Fruit fly (Drosophila melanogaster) whole organism, wandering third instar larva: ENCODE data around the gene Adsl.
"Not testable (repeated sequence)": the region's sequence is repeated elsewhere in the genome, so short reads cannot be mapped to it uniquely, and the experiment has no call there.

Experiments
- Abd-B ChIP-seq: fragments of >200 bp; optimal IDR thresholded peaks from 2 replicates; lab custom pipeline; 2017; ENCODE audit warnings: missing biosample characterization, missing genetic modification characterization
- CG32264 ChIP-seq: fragments of 200-800 bp; sonication (Bioruptor generic); optimal IDR thresholded peaks from 2 replicates; lab custom pipeline; 2016; ENCODE audit warnings: missing biosample characterization, missing genetic modification characterization
- CG9705 ChIP-seq: fragments of 200-800 bp; sonication (Bioruptor generic); optimal IDR thresholded peaks from 2 replicates; lab custom pipeline; 2018; ENCODE audit warnings: missing biosample characterization, mild to moderate bottlenecking, missing genetic modification characterization
- CrebA ChIP-seq: fragments of 200-800 bp; sonication (Bioruptor generic); optimal IDR thresholded peaks from 2 replicates; lab custom pipeline; 2016; ENCODE audit warnings: missing biosample characterization, mild to moderate bottlenecking, missing genetic modification characterization, borderline replicate concordance
- Dfd ChIP-seq: fragments of >200 bp; optimal IDR thresholded peaks from 2 replicates; lab custom pipeline; 2017; ENCODE audit warnings: missing biosample characterization, missing genetic modification characterization
- Dif ChIP-seq: fragments of 200-275, 200-300 bp; sonication (Bioruptor generic); optimal IDR thresholded peaks from 2 replicates; lab custom pipeline; 2018; ENCODE audit warnings: missing biosample characterization, missing genetic modification characterization; ENCODE audit not compliant: partially characterized antibody
- HLH106 ChIP-seq: fragments of 200-800 bp; optimal IDR thresholded peaks from 3 replicates; lab custom pipeline; 2019; ENCODE audit warnings: missing biosample characterization, mild to moderate bottlenecking, missing genetic modification characterization, moderate library complexity
- Hnf4 ChIP-seq: fragments of 200-800 bp; sonication (Bioruptor generic); optimal IDR thresholded peaks from 2 replicates; lab custom pipeline; 2016; ENCODE audit warnings: missing biosample characterization, mild to moderate bottlenecking, missing genetic modification characterization
- Hr78 ChIP-seq: fragments of >200 bp; optimal IDR thresholded peaks from 2 replicates; lab custom pipeline; 2017; ENCODE audit warnings: missing biosample characterization, missing genetic modification characterization
- Hr83 ChIP-seq: fragments of 200-300 bp; sonication (Bioruptor generic); optimal IDR thresholded peaks from 2 replicates; lab custom pipeline; 2016; ENCODE audit warnings: missing biosample characterization, mild to moderate bottlenecking, missing genetic modification characterization, moderate library complexity; ENCODE audit not compliant: poor library complexity, severe bottlenecking
- Jra ChIP-seq: sonication (Bioruptor generic); optimal IDR thresholded peaks from 2 replicates; lab custom pipeline; 2016; ENCODE audit warnings: missing biosample characterization, missing genetic modification characterization
- Mio ChIP-seq: sonication (Bioruptor generic); optimal IDR thresholded peaks from 2 replicates; lab custom pipeline; 2016; ENCODE audit warnings: missing biosample characterization, missing genetic modification characterization
- Myc ChIP-seq: fragments of >200 bp; optimal IDR thresholded peaks from 2 replicates; lab custom pipeline; 2017
- N ChIP-seq: fragments of >200 bp; optimal IDR thresholded peaks from 2 replicates; lab custom pipeline; 2018; ENCODE audit warnings: missing biosample characterization, missing external identifiers, missing genetic modification characterization
- OdsH ChIP-seq: fragments of 200-800 bp; sonication (Bioruptor generic); optimal IDR thresholded peaks from 2 replicates; lab custom pipeline; 2016; ENCODE audit warnings: missing biosample characterization, mild to moderate bottlenecking, missing genetic modification characterization
- Rel ChIP-seq, 2 experiments: fragments of 200-800 bp; sonication (Bioruptor generic) in 1 of 2; optimal IDR thresholded peaks; 2 replicates in 1 of 2; 3 replicates in 1 of 2; lab custom pipeline; 2016 to 2019; ENCODE audit warnings: mild to moderate bottlenecking in 2 of 2, missing biosample characterization in 2 of 2, missing genetic modification characterization in 2 of 2, moderate library complexity in 1 of 2
- Sp1 ChIP-seq: fragments of 200-800 bp; sonication (Bioruptor generic); optimal IDR thresholded peaks from 3 replicates; lab custom pipeline; 2019; ENCODE audit warnings: missing biosample characterization, mild to moderate bottlenecking, missing genetic modification characterization, moderate library complexity
- Vsx2 ChIP-seq: fragments of 200-300, 225-300 bp; sonication (Bioruptor generic); optimal IDR thresholded peaks from 2 replicates; lab custom pipeline; 2018; ENCODE audit warnings: missing biosample characterization, missing genetic modification characterization; ENCODE audit not compliant: partially characterized antibody
- br ChIP-seq: fragments of 200-800 bp; sonication (Bioruptor generic); optimal IDR thresholded peaks from 2 replicates; lab custom pipeline; 2016; ENCODE audit warnings: missing biosample characterization, missing genetic modification characterization
- brk ChIP-seq: fragments of 200-800 bp; sonication (Bioruptor generic); optimal IDR thresholded peaks from 2 replicates; lab custom pipeline; 2016; ENCODE audit warnings: missing biosample characterization, mild to moderate bottlenecking, missing genetic modification characterization
- dl ChIP-seq, 2 experiments: fragments of 175-275, 200-275 bp in 1 of 2; fragments of 200-275 bp in 1 of 2; sonication (Bioruptor generic); optimal IDR thresholded peaks; lab custom pipeline; 2018; ENCODE audit warnings: mild to moderate bottlenecking in 2 of 2, missing biosample characterization in 2 of 2, missing genetic modification characterization in 2 of 2, moderate library complexity in 2 of 2; ENCODE audit not compliant: partially characterized antibody in 2 of 2, insufficient read depth in 1 of 2
- dmrt93B ChIP-seq: fragments of 200-800 bp; sonication (Bioruptor generic); optimal IDR thresholded peaks from 2 replicates; lab custom pipeline; 2018; ENCODE audit warnings: missing biosample characterization, mild to moderate bottlenecking, missing genetic modification characterization
- dsf ChIP-seq: sonication (Bioruptor generic); optimal IDR thresholded peaks from 2 replicates; lab custom pipeline; 2016; ENCODE audit warnings: missing biosample characterization, missing genetic modification characterization, borderline replicate concordance
- ey ChIP-seq: fragments of 200-800 bp; sonication (Bioruptor generic); optimal IDR thresholded peaks from 2 replicates; lab custom pipeline; 2016; ENCODE audit warnings: missing biosample characterization, missing genetic modification characterization
- foxo ChIP-seq, 2 experiments: fragments of 200-800 bp; sonication (Bioruptor generic); optimal IDR thresholded peaks; 2 replicates in 1 of 2; 3 replicates in 1 of 2; lab custom pipeline; 2016 to 2017; ENCODE audit warnings: missing biosample characterization in 2 of 2, missing genetic modification characterization in 2 of 2
- fru ChIP-seq: fragments of 200-800 bp; sonication (Bioruptor generic); optimal IDR thresholded peaks from 3 replicates; lab custom pipeline; 2016; ENCODE audit warnings: missing biosample characterization, mild to moderate bottlenecking, missing genetic modification characterization
- h ChIP-seq: fragments of 200-800 bp; sonication (Bioruptor generic); optimal IDR thresholded peaks from 3 replicates; lab custom pipeline; 2016; ENCODE audit warnings: missing biosample characterization, mild to moderate bottlenecking, missing genetic modification characterization
- jim ChIP-seq: fragments of 175-275, 200-325 bp; sonication (Bioruptor generic); optimal IDR thresholded peaks from 2 replicates; lab custom pipeline; 2016; ENCODE audit warnings: missing biosample characterization, mild to moderate bottlenecking, missing genetic modification characterization
- lola ChIP-seq: fragments of >200 bp; optimal IDR thresholded peaks from 2 replicates; lab custom pipeline; 2017; ENCODE audit warnings: missing biosample characterization, missing genetic modification characterization
- pan ChIP-seq: fragments of >200 bp; optimal IDR thresholded peaks from 2 replicates; lab custom pipeline; 2017
- psq ChIP-seq: fragments of 200-800 bp; sonication (Bioruptor generic); optimal IDR thresholded peaks from 3 replicates; lab custom pipeline; 2017; ENCODE audit warnings: missing biosample characterization, mild to moderate bottlenecking, missing genetic modification characterization, moderate library complexity
- rgr ChIP-seq: fragments of 200-800 bp; sonication (Bioruptor generic); optimal IDR thresholded peaks from 3 replicates; lab custom pipeline; 2016; ENCODE audit warnings: missing biosample characterization, mild to moderate bottlenecking, missing genetic modification characterization
- sv ChIP-seq: fragments of 200-800 bp; sonication (Bioruptor generic); optimal IDR thresholded peaks from 3 replicates; lab custom pipeline; 2016; ENCODE audit warnings: missing biosample characterization, missing genetic modification characterization
- tai ChIP-seq: sonication (Bioruptor generic); optimal IDR thresholded peaks from 2 replicates; lab custom pipeline; 2016; ENCODE audit warnings: missing biosample characterization, missing genetic modification characterization
- usp ChIP-seq: fragments of >200 bp; optimal IDR thresholded peaks from 2 replicates; lab custom pipeline; 2017; ENCODE audit warnings: missing biosample characterization, missing genetic modification characterization
- woc ChIP-seq: sonication (Bioruptor generic); optimal IDR thresholded peaks from 2 replicates; lab custom pipeline; 2016; ENCODE audit warnings: missing biosample characterization, mild to moderate bottlenecking, missing genetic modification characterization

The Adsl gene

DNA sequence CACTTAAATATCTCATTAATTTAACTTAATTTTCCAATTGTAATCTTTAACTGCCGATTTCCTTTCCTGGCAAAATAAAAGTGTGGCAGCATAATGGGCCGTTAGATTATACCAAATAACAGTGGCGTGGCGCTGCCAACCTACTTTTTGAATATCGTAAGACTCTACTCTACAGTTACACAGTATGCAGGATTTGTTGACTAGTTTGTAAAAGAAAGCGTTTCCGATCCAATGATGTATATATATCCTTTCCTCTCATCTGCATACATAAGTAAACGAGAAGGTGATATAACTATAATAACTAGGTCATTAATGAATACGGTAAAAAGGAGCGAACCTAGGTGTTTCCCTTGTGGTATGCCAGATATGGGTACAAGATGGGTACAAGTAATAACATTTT is 29.1 kb downstream of the Adsl start, which contains the start of gene EMC2B:
Gene EMC2B (minus strand): TSS at position 98 of the 400 bp plus-strand sequence.
- TF ChIP-seq Rel (GFP tag; optimal IDR thresholded peaks at IDR 0.05; lab: Kevin White, UChicago) = no peak
- TF ChIP-seq Rel (tag; optimal IDR thresholded peaks at IDR 0.05; lab: Kevin White, UChicago) = peak; percentile 9
- TF ChIP-seq ey (GFP tag; lab: Kevin White, UChicago) = peak; percentile 21
- no peak for TF ChIP-seq lola (GFP tag; lab: Kevin White, UChicago)
- no peak for TF ChIP-seq sv
- TF ChIP-seq Dfd = no peak
- TF ChIP-seq rgr (GFP tag; lab: Kevin White, UChicago) = peak; percentile 46
- TF ChIP-seq pan (lab: Kevin White, UChicago) = no peak
- TF ChIP-seq Sp1 (GFP tag; lab: Kevin White, UChicago) = peak; percentile 16
- no peak for TF ChIP-seq tai (GFP tag; lab: Kevin White, UChicago)
- TF ChIP-seq Hnf4 = peak; percentile 77
- peak; percentile 53 for TF ChIP-seq h
- TF ChIP-seq CG9705 (GFP tag; lab: Kevin White, UChicago) = peak; percentile 24
- peak; percentile 67 for TF ChIP-seq Jra
- peak in 1 of 2 experiments; percentile 71 for TF ChIP-seq foxo (GFP tag; optimal IDR thresholded peaks at IDR 0.05; lab: Kevin White, UChicago)
- no peak for TF ChIP-seq dl (GFP tag; optimal IDR thresholded peaks at IDR 0.05; lab: Kevin White, UChicago; ENCODE audit: insufficient read depth in 1 of 2, partially characterized antibody in 2 of 2)
- TF ChIP-seq CrebA = no peak
- peak; percentile 61 for TF ChIP-seq Myc (lab: Kevin White, UChicago)
- TF ChIP-seq brk (GFP tag; lab: Kevin White, UChicago) = no peak
- no peak for TF ChIP-seq usp (GFP tag; lab: Kevin White, UChicago)
- peak; percentile 84 for TF ChIP-seq Hr83
- peak; percentile 19 for TF ChIP-seq OdsH (GFP tag; lab: Kevin White, UChicago)
- peak; percentile 54 for TF ChIP-seq CG32264 (GFP tag; lab: Kevin White, UChicago)
- peak; percentile 57 for TF ChIP-seq fru (GFP tag; lab: Kevin White, UChicago)
- TF ChIP-seq jim (GFP tag; lab: Kevin White, UChicago) = no peak
- peak; percentile 8 for TF ChIP-seq Mio (GFP tag; lab: Kevin White, UChicago)
- no peak for TF ChIP-seq Abd-B (GFP tag; lab: Kevin White, UChicago)
- TF ChIP-seq psq (GFP tag; lab: Kevin White, UChicago) = no peak
- TF ChIP-seq Hr78 (GFP tag; lab: Kevin White, UChicago) = no peak
- peak; percentile 15 for TF ChIP-seq dmrt93B (GFP tag; lab: Kevin White, UChicago)
- no peak for TF ChIP-seq Vsx2
- TF ChIP-seq HLH106 (tag; lab: Kevin White, UChicago) = peak; percentile 56
- TF ChIP-seq br = peak; percentile 59
- TF ChIP-seq N (GFP tag; lab: Kevin White, UChicago) = no peak
- TF ChIP-seq woc (GFP tag; lab: Kevin White, UChicago) = peak; percentile 76
- TF ChIP-seq Dif (GFP tag; lab: Kevin White, UChicago) = no peak

DNA sequence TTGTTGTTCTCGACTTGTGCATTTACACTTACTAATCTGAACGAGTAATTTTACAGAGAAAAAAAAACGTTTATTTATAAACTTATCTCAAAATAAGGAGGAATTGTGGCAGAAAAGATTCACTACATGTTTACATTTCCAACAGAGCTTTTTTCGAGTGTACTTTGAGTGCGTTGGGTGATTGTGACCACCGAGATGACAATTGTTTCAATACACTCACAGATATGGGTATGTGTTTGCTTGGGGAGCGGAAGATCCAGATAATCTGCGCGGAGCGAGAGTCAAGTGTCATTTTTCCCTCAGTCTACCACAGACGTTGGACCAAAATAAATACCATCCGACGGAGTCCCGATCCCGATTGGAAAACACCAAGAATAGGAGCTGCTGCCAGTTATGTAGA is 32.4 kb downstream of the Adsl start, which contains the start of gene MESK4:
Gene MESK4 (plus strand): TSS at position 301 of the 400 bp plus-strand sequence.
- not testable (repeated sequence) for TF ChIP-seq tai (GFP tag; lab: Kevin White, UChicago); sv; Sp1 (GFP tag; lab: Kevin White, UChicago)

DNA sequence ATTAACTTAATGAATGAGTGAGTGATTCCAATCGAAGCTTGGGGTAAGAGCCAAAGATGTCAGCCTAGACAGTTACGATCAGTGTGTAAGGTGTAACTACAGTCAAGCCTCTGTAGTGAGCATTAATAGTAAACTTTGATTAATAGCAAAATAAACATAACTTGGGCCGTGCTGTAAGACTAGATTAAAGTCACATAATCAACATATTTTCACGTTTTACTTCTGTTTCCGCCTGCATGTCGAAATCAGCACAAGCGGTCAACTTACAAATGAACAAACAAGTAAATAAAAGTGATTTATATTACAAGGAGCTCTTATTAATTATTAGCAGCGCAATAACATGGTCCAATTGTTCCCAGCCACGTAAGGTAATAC is 33.0 kb downstream of the Adsl start:
- TF ChIP-seq Jra (no peak), dsf (GFP tag; lab: Kevin White, UChicago) (no peak), woc (GFP tag; lab: Kevin White, UChicago) (no peak), ey (GFP tag; lab: Kevin White, UChicago) (no peak), brk (GFP tag; lab: Kevin White, UChicago) (no peak), Sp1 (GFP tag; lab: Kevin White, UChicago) (no peak), Hnf4 (no peak), Rel (GFP tag; optimal IDR thresholded peaks at IDR 0.05; lab: Kevin White, UChicago) (no peak), Rel (tag; optimal IDR thresholded peaks at IDR 0.05; lab: Kevin White, UChicago) (no peak), HLH106 (tag; lab: Kevin White, UChicago) (no peak)
- TF ChIP-seq, all 38 proteins: peak for 0
